ENCODE assay signal across 3 worm cellular contexts in the genomic region with DNA sequence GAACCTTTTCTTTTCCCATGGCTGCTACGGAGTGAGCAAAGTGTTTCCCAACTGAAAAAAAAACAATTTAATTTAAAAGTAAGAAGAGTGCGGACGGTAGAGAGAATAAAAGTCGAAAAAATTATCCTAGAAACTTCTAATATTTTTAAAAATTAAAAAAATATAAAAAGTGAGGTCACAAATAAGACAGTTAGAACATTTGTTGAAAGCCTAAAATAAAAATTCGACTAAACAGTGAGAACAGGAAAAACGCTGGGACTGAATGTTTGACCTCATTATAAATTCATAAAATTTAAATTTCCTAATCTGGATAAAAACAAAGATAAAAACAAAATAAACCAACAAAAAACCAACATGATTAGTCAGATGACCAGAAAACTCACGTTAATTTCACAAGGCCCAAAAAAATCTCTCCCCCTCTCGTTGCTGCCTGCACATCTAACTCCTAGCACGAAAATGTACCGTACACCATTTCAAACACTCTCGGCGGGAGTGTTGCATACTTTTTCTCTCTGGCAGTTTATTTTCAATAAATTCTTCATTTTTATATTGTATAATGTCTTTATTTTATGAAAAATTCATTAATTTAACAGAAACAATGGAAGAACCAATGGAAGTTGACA.
TF ChIP-seq lines count a peak whose summit lies in the region.

A gene (minus strand): TSS at position 51 of the 623 bp plus-strand sequence.
A gene (plus strand): TSS at position 592 of the 623 bp plus-strand sequence.

TF ChIP-seq in whole organism, L1 larva, 84 proteins besides CTCF, POLR2A, EP300 and RAD21 (continued from another document and continues in another):
- TF ChIP-seq unc-30 (tag; optimal IDR thresholded peaks at IDR 0.05; lab: Kevin White, UChicago) = no peak
- TF ChIP-seq nhr-237 (tag; optimal IDR thresholded peaks at IDR 0.05; lab: Kevin White, UChicago) = peak; percentile 97
- peak; percentile 97 for TF ChIP-seq tbx-2 (tag; optimal IDR thresholded peaks at IDR 0.05; lab: Kevin White, UChicago)
- TF ChIP-seq F16B12.6 (tag; optimal IDR thresholded peaks at IDR 0.05; lab: Kevin White, UChicago) = peak; percentile 77
- peak; percentile 98 for TF ChIP-seq nhr-71 (tag; optimal IDR thresholded peaks at IDR 0.05; lab: Kevin White, UChicago)
- no peak for TF ChIP-seq hlh-4 (tag; optimal IDR thresholded peaks at IDR 0.05; lab: Kevin White, UChicago)
- TF ChIP-seq fkh-10 (GFP tag; optimal IDR thresholded peaks at IDR 0.05; lab: Kevin White, UChicago) = peak; percentile 92
- TF ChIP-seq nhr-11 (tag; optimal IDR thresholded peaks at IDR 0.05; lab: Kevin White, UChicago) = peak; percentile 90
- peak; percentile 27 for TF ChIP-seq fkh-4 (tag; optimal IDR thresholded peaks at IDR 0.05; lab: Kevin White, UChicago; ENCODE audit: borderline replicate concordance)
- TF ChIP-seq nhr-47 (tag; optimal IDR thresholded peaks at IDR 0.05; lab: Kevin White, UChicago) = peak; percentile 97
- peak; percentile 96 to 98 (median 97) for TF ChIP-seq dpl-1 (GFP tag; optimal IDR thresholded peaks at IDR 0.05; lab: Kevin White, UChicago)
- TF ChIP-seq lin-14 (GFP tag; optimal IDR thresholded peaks at IDR 0.05; lab: Kevin White, UChicago) = peak; percentile 97
- peak; percentile 57 for TF ChIP-seq nhr-84 (tag; optimal IDR thresholded peaks at IDR 0.05; lab: Kevin White, UChicago)
- TF ChIP-seq lin-35 (GFP tag; optimal IDR thresholded peaks at IDR 0.05; lab: Kevin White, UChicago) = peak; percentile 97 to 99
- no peak for TF ChIP-seq nhr-76 (tag; optimal IDR thresholded peaks at IDR 0.05; lab: Kevin White, UChicago)
- no peak for TF ChIP-seq pqm-1 (tag; optimal IDR thresholded peaks at IDR 0.05; lab: Kevin White, UChicago)
- peak; percentile 86 for TF ChIP-seq zip-4 (GFP tag; optimal IDR thresholded peaks at IDR 0.05; lab: Kevin White, UChicago)
- TF ChIP-seq isw-1 (GFP tag; IDR thresholded peaks at IDR 0.05; lab: Robert Waterston, UW) = peak; percentile 98
- TF ChIP-seq mdl-1 (tag; optimal IDR thresholded peaks at IDR 0.05; lab: Kevin White, UChicago) = peak in 1 of 2 experiments; percentile 97
- peak; percentile 90 for TF ChIP-seq hpl-2 (GFP tag; optimal IDR thresholded peaks at IDR 0.05; lab: Kevin White, UChicago)
- peak; percentile 95 for TF ChIP-seq unc-130 (tag; optimal IDR thresholded peaks at IDR 0.05; lab: Kevin White, UChicago)
- peak; percentile 51; the same call in 1 of the 2 replicates for TF ChIP-seq unc-98 (GFP tag; IDR thresholded peaks at IDR 0.05; lab: Robert Waterston, UW)
- peak; percentile 92 for TF ChIP-seq blmp-1 (tag; optimal IDR thresholded peaks at IDR 0.05; lab: Kevin White, UChicago)
- peak; percentile 98 for TF ChIP-seq nhr-19 (GFP tag; conservative IDR thresholded peaks at IDR 0.05; lab: Robert Waterston, UW)
- TF ChIP-seq sup-37 (GFP tag; optimal IDR thresholded peaks at IDR 0.05; lab: Kevin White, UChicago) = peak; percentile 54
- peak; percentile 92 for TF ChIP-seq snpc-4 (tag; optimal IDR thresholded peaks at IDR 0.05; lab: Kevin White, UChicago)
- peak; percentile 98 for TF ChIP-seq nhr-85 (tag; lab: Kevin White, UChicago)
- TF ChIP-seq elt-2 (tag; optimal IDR thresholded peaks at IDR 0.05; lab: Kevin White, UChicago) = peak; percentile 59
- TF ChIP-seq C04F5.9 (tag; optimal IDR thresholded peaks at IDR 0.05; lab: Kevin White, UChicago) = peak; percentile 99
- peak; percentile 81 for TF ChIP-seq vab-15 (tag; optimal IDR thresholded peaks at IDR 0.05; lab: Kevin White, UChicago)
- TF ChIP-seq ceh-82 (tag; optimal IDR thresholded peaks at IDR 0.05; lab: Kevin White, UChicago) = peak; percentile 94 to 98 (median 96)
- TF ChIP-seq fos-1 (tag; optimal IDR thresholded peaks at IDR 0.05; lab: Kevin White, UChicago) = peak; percentile 95
- no peak for TF ChIP-seq tlp-1 (tag; optimal IDR thresholded peaks at IDR 0.05; lab: Kevin White, UChicago)
- TF ChIP-seq alr-1 (tag; optimal IDR thresholded peaks at IDR 0.05; lab: Kevin White, UChicago; ENCODE audit: borderline replicate concordance) = no peak
- no peak for TF ChIP-seq sptf-1 (tag; optimal IDR thresholded peaks at IDR 0.05; lab: Kevin White, UChicago)
- peak; percentile 59 for TF ChIP-seq ceh-90 (tag; optimal IDR thresholded peaks at IDR 0.05; lab: Kevin White, UChicago)
- peak; percentile 93 for TF ChIP-seq ztf-4 (tag; optimal IDR thresholded peaks at IDR 0.05; lab: Kevin White, UChicago)
- TF ChIP-seq zag-1 (tag; optimal IDR thresholded peaks at IDR 0.05; lab: Kevin White, UChicago) = peak; percentile 81
- TF ChIP-seq mep-1 (tag; optimal IDR thresholded peaks at IDR 0.05; lab: Kevin White, UChicago) = peak; percentile 99
- peak in 1 of 2 experiments; percentile 5 for TF ChIP-seq egl-27 (tag; optimal IDR thresholded peaks at IDR 0.05; lab: Kevin White, UChicago)

TF ChIP-seq in whole organism, L3 larva, 47 proteins besides CTCF, POLR2A, EP300 and RAD21 (continued from another document):
- peak; percentile 59 for TF ChIP-seq aly-2 (tag; optimal IDR thresholded peaks at IDR 0.05; lab: Kevin White, UChicago)
- TF ChIP-seq mdl-1 (tag; optimal IDR thresholded peaks at IDR 0.05; lab: Kevin White, UChicago) = peak; percentile 21
- TF ChIP-seq skn-1 (tag; optimal IDR thresholded peaks at IDR 0.05; lab: Kevin White, UChicago) = peak; percentile 94
- TF ChIP-seq fos-1 (tag; optimal IDR thresholded peaks at IDR 0.05; lab: Kevin White, UChicago) = peak; percentile 51
- TF ChIP-seq nhr-28 (tag; optimal IDR thresholded peaks at IDR 0.05; lab: Kevin White, UChicago) = no peak
- peak; percentile 59 for TF ChIP-seq ceh-16 (tag; optimal IDR thresholded peaks at IDR 0.05; lab: Kevin White, UChicago)
- peak; percentile 82 for TF ChIP-seq elt-2 (tag; optimal IDR thresholded peaks at IDR 0.05; lab: Kevin White, UChicago)
- no peak for TF ChIP-seq mml-1 (tag; optimal IDR thresholded peaks at IDR 0.05; lab: Kevin White, UChicago)
- TF ChIP-seq elt-3 (tag; optimal IDR thresholded peaks at IDR 0.05; lab: Kevin White, UChicago) = peak in 1 of 3 experiments; percentile 65
- peak; percentile 95 for TF ChIP-seq lsy-12 (tag; optimal IDR thresholded peaks at IDR 0.05; lab: Kevin White, UChicago)
- peak; percentile 47 for TF ChIP-seq unc-62 (GFP tag; optimal IDR thresholded peaks at IDR 0.05; lab: Kevin White, UChicago)
- peak; percentile 86 for TF ChIP-seq nhr-43 (tag; optimal IDR thresholded peaks at IDR 0.05; lab: Kevin White, UChicago; ENCODE audit: poor library complexity, severe bottlenecking)
- no peak for TF ChIP-seq daf-12 (tag; optimal IDR thresholded peaks at IDR 0.05; lab: Kevin White, UChicago)
- TF ChIP-seq ceh-28 (tag; optimal IDR thresholded peaks at IDR 0.05; lab: Kevin White, UChicago) = peak; percentile 77
- TF ChIP-seq nhr-11 (tag; optimal IDR thresholded peaks at IDR 0.05; lab: Kevin White, UChicago) = peak; percentile 88
- peak; percentile 97 for TF ChIP-seq ZK546.5 (tag; optimal IDR thresholded peaks at IDR 0.05; lab: Kevin White, UChicago)
- TF ChIP-seq zag-1 (tag; optimal IDR thresholded peaks at IDR 0.05; lab: Kevin White, UChicago) = no peak
- peak; percentile 70 for TF ChIP-seq elt-1 (tag; optimal IDR thresholded peaks at IDR 0.05; lab: Kevin White, UChicago)
- peak; percentile 90 for TF ChIP-seq fkh-10 (GFP tag; optimal IDR thresholded peaks at IDR 0.05; lab: Kevin White, UChicago)
- no peak for TF ChIP-seq unc-39 (tag; optimal IDR thresholded peaks at IDR 0.05; lab: Kevin White, UChicago)
- TF ChIP-seq ceh-9 (tag; optimal IDR thresholded peaks at IDR 0.05; lab: Kevin White, UChicago) = no peak
- TF ChIP-seq lin-39 (tag; optimal IDR thresholded peaks at IDR 0.05; lab: Kevin White, UChicago) = peak; percentile 98
- TF ChIP-seq nhr-12 (tag; optimal IDR thresholded peaks at IDR 0.05; lab: Kevin White, UChicago) = no peak
- TF ChIP-seq egl-27 (tag; optimal IDR thresholded peaks at IDR 0.05; lab: Kevin White, UChicago) = peak; percentile 36
- TF ChIP-seq R02D3.7 (tag; optimal IDR thresholded peaks at IDR 0.05; lab: Kevin White, UChicago) = peak; percentile 94
- no peak for TF ChIP-seq nhr-67 (tag; optimal IDR thresholded peaks at IDR 0.05; lab: Kevin White, UChicago)
- TF ChIP-seq snpc-4 (tag; optimal IDR thresholded peaks at IDR 0.05; lab: Kevin White, UChicago) = peak; percentile 91
- no peak for TF ChIP-seq eor-1 (tag; optimal IDR thresholded peaks at IDR 0.05; lab: Kevin White, UChicago)
- TF ChIP-seq nfya-1 (tag; optimal IDR thresholded peaks at IDR 0.05; lab: Kevin White, UChicago; ENCODE audit: insufficient read depth) = peak; percentile 99
- peak; percentile 71 for TF ChIP-seq tbx-2 (tag; optimal IDR thresholded peaks at IDR 0.05; lab: Kevin White, UChicago)

TF ChIP-seq in whole organism, young adult, 124 proteins besides CTCF, POLR2A, EP300 and RAD21 (continued from another document and continues in another):
- peak; percentile 75 for TF ChIP-seq tbp1 (GFP tag; optimal IDR thresholded peaks at IDR 0.05; lab: Kevin White, UChicago)
- TF ChIP-seq madf-6 (GFP tag; IDR thresholded peaks at IDR 0.05; lab: Robert Waterston, UW) = peak; percentile 91
- peak; percentile 47 for TF ChIP-seq xnd-1 (tag; optimal IDR thresholded peaks at IDR 0.05; lab: Kevin White, UChicago)
- no peak for TF ChIP-seq ztf-3 (GFP tag; optimal IDR thresholded peaks at IDR 0.05; lab: Kevin White, UChicago)
- peak; percentile 76 for TF ChIP-seq ceh-100 (GFP tag; IDR thresholded peaks at IDR 0.05; lab: Robert Waterston, UW)
- peak; percentile 61 for TF ChIP-seq ama-1 (optimal IDR thresholded peaks at IDR 0.05; lab: Kevin White, UChicago)
- TF ChIP-seq ama-1 (GFP tag; optimal IDR thresholded peaks at IDR 0.05; lab: Kevin White, UChicago) = no peak
- TF ChIP-seq lir-1 (GFP tag; conservative IDR thresholded peaks at IDR 0.05; lab: Robert Waterston, UW) = peak; percentile 81
- TF ChIP-seq mcd-1 (GFP tag; IDR thresholded peaks at IDR 0.05; lab: Robert Waterston, UW) = peak; percentile 91
- TF ChIP-seq lsl-1 (GFP tag; optimal IDR thresholded peaks at IDR 0.05; lab: Kevin White, UChicago) = peak; percentile 90
- TF ChIP-seq ztf-22 (GFP tag; optimal IDR thresholded peaks at IDR 0.05; lab: Kevin White, UChicago) = no peak
- TF ChIP-seq F23B12.7 (tag; optimal IDR thresholded peaks at IDR 0.05; lab: Kevin White, UChicago; ENCODE audit: insufficient read depth) = peak; percentile 97
- TF ChIP-seq K12H6.12 (tag; optimal IDR thresholded peaks at IDR 0.05; lab: Kevin White, UChicago) = peak; percentile 93
- TF ChIP-seq egl-44 (GFP tag; IDR thresholded peaks at IDR 0.05; lab: Robert Waterston, UW) = 0 out of 2 replicates have a peak, but pooled peaks have one; percentile 43
- no peak for TF ChIP-seq F52B5.7 (tag; optimal IDR thresholded peaks at IDR 0.05; lab: Kevin White, UChicago)
- TF ChIP-seq let-526 (GFP tag; IDR thresholded peaks at IDR 0.05; lab: Robert Waterston, UW) = peak; percentile 71; the same call in 1 of the 2 replicates
- TF ChIP-seq hlh-26 (GFP tag; conservative IDR thresholded peaks at IDR 0.05; lab: Robert Waterston, UW) = no peak
- peak; percentile 52 for TF ChIP-seq B0035.1 (tag; optimal IDR thresholded peaks at IDR 0.05; lab: Kevin White, UChicago)
- TF ChIP-seq zfh-2 (GFP tag; conservative IDR thresholded peaks at IDR 0.05; lab: Robert Waterston, UW) = no peak
- TF ChIP-seq efl-1 (GFP tag; optimal IDR thresholded peaks at IDR 0.05; lab: Kevin White, UChicago) = peak; percentile 89
- peak; percentile 81 for TF ChIP-seq Y53G8AR.9 (GFP tag; conservative IDR thresholded peaks at IDR 0.05; lab: Robert Waterston, UW)
- TF ChIP-seq hmg-1.2 (GFP tag; IDR thresholded peaks at IDR 0.05; lab: Robert Waterston, UW) = peak; percentile 76
- TF ChIP-seq cebp-2 (GFP tag; IDR thresholded peaks at IDR 0.05; lab: Robert Waterston, UW) = no peak
- peak; percentile 51 for TF ChIP-seq athp-1 (tag; optimal IDR thresholded peaks at IDR 0.05; lab: Kevin White, UChicago)
- TF ChIP-seq ZK185.1 (tag; optimal IDR thresholded peaks at IDR 0.05; lab: Kevin White, UChicago; ENCODE audit: poor library complexity, severe bottlenecking) = peak; percentile 92
- TF ChIP-seq fkh-3 (tag; optimal IDR thresholded peaks at IDR 0.05; lab: Kevin White, UChicago) = no peak
- peak; percentile 84 for TF ChIP-seq D2030.7 (GFP tag; IDR thresholded peaks at IDR 0.05; lab: Robert Waterston, UW)
- peak; percentile 75 for TF ChIP-seq ztf-18 (tag; optimal IDR thresholded peaks at IDR 0.05; lab: Kevin White, UChicago)
- no peak for TF ChIP-seq unc-62 (GFP tag; optimal IDR thresholded peaks at IDR 0.05; lab: Kevin White, UChicago)
- peak; percentile 61 for TF ChIP-seq snpc-1.1 (tag; optimal IDR thresholded peaks at IDR 0.05; lab: Kevin White, UChicago; ENCODE audit: insufficient read depth)
- TF ChIP-seq lsy-27 (tag; optimal IDR thresholded peaks at IDR 0.05; lab: Kevin White, UChicago; ENCODE audit: borderline replicate concordance, insufficient read depth) = peak; percentile 60
- peak; percentile 74; the same call in 1 of the 2 replicates for TF ChIP-seq Y67H2A.10 (GFP tag; conservative IDR thresholded peaks at IDR 0.05; lab: Robert Waterston, UW)
- peak; percentile 18 for TF ChIP-seq nhr-90 (tag; optimal IDR thresholded peaks at IDR 0.05; lab: Kevin White, UChicago)
- 0 out of 2 replicates have a peak, but pooled peaks have one; percentile 25 for TF ChIP-seq C17E4.6 (GFP tag; IDR thresholded peaks at IDR 0.05; lab: Robert Waterston, UW)
- TF ChIP-seq atf-7 (tag; optimal IDR thresholded peaks at IDR 0.05; lab: Kevin White, UChicago) = peak; percentile 57
- peak; percentile 91 for TF ChIP-seq attf-3 (GFP tag; conservative IDR thresholded peaks at IDR 0.05; lab: Robert Waterston, UW)
- peak; percentile 88 for TF ChIP-seq cebp-1 (GFP tag; IDR thresholded peaks at IDR 0.05; lab: Robert Waterston, UW)
- TF ChIP-seq cebp-1 (tag; optimal IDR thresholded peaks at IDR 0.05; lab: Kevin White, UChicago) = peak; percentile 95
- TF ChIP-seq pbrm-1 (GFP tag; IDR thresholded peaks at IDR 0.05; lab: Robert Waterston, UW) = peak; percentile 93
- peak; percentile 93 for TF ChIP-seq pha-4 (tag; optimal IDR thresholded peaks at IDR 0.05; lab: Kevin White, UChicago)
- TF ChIP-seq zim-3 (tag; optimal IDR thresholded peaks at IDR 0.05; lab: Kevin White, UChicago) = no peak
- TF ChIP-seq die-1 (tag; optimal IDR thresholded peaks at IDR 0.05; lab: Kevin White, UChicago) = peak; percentile 18
- TF ChIP-seq B0336.3 (GFP tag; IDR thresholded peaks at IDR 0.05; lab: Robert Waterston, UW) = peak; percentile 79
- TF ChIP-seq hsf-1 (GFP tag; IDR thresholded peaks at IDR 0.05; lab: Robert Waterston, UW) = peak; percentile 68
- peak; percentile 20 for TF ChIP-seq hrde-1 (tag; optimal IDR thresholded peaks at IDR 0.05; lab: Kevin White, UChicago; ENCODE audit: borderline replicate concordance)
- 0 out of 2 replicates have a peak, but pooled peaks have one; percentile 17 for TF ChIP-seq ztf-6 (GFP tag; IDR thresholded peaks at IDR 0.05; lab: Robert Waterston, UW)
- peak; percentile 97 for TF ChIP-seq attf-5 (GFP tag; optimal IDR thresholded peaks at IDR 0.05; lab: Kevin White, UChicago)
- peak; percentile 70; the same call in 1 of the 2 replicates for TF ChIP-seq Y95B8A.8 (GFP tag; IDR thresholded peaks at IDR 0.05; lab: Robert Waterston, UW)
- TF ChIP-seq ekl-4 (GFP tag; IDR thresholded peaks at IDR 0.05; lab: Robert Waterston, UW) = peak; percentile 93
- peak; percentile 72 for TF ChIP-seq C06A6.2 (GFP tag; conservative IDR thresholded peaks at IDR 0.05; lab: Robert Waterston, UW)
- no peak for TF ChIP-seq Y53F4B.3 (GFP tag; IDR thresholded peaks at IDR 0.05; lab: Robert Waterston, UW)
- TF ChIP-seq F49E8.2 (tag; optimal IDR thresholded peaks at IDR 0.05; lab: Kevin White, UChicago; ENCODE audit: insufficient read depth) = peak; percentile 89
- TF ChIP-seq madf-8 (GFP tag; conservative IDR thresholded peaks at IDR 0.05; lab: Robert Waterston, UW) = peak; percentile 66
- TF ChIP-seq B0019.2 (GFP tag; conservative IDR thresholded peaks at IDR 0.05; lab: Robert Waterston, UW) = no peak; the same call in 1 of the 2 replicates
- TF ChIP-seq Y56A3A.18 (GFP tag; IDR thresholded peaks at IDR 0.05; lab: Robert Waterston, UW) = no peak
- TF ChIP-seq rcor-1 (GFP tag; IDR thresholded peaks at IDR 0.05; lab: Robert Waterston, UW) = peak; percentile 90
- peak; percentile 89 for TF ChIP-seq lin-40 (tag; optimal IDR thresholded peaks at IDR 0.05; lab: Kevin White, UChicago)
- peak; percentile 82 for TF ChIP-seq dpl-1 (GFP tag; optimal IDR thresholded peaks at IDR 0.05; lab: Kevin White, UChicago)
- no peak for TF ChIP-seq sptf-2 (GFP tag; optimal IDR thresholded peaks at IDR 0.05; lab: Kevin White, UChicago)
